Worm (Caenorhabditis elegans): ENCODE data around the gene grl-12.

grl-12 gene

DNA sequence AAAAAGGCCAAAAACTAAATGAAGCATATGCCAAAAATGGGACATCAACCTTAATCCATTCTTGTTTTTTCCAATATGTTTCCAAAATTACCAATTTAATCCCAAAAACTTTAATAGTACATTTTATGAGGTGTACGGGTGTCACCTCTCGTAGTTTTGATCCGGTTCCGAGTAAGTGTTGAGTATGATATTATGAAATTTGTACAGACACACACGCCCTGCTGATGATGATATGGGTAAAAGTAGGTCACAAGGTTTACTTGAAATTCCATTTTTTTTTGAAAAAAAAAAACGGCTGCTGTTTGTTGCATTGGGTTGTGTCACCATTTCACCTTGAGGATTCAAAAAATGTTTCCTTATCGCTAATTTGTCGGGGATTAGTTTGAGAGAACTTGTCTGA lies 21.1 kb upstream of the grl-12 start:
- peak; percentile 8 for TF ChIP-seq nhr-25 (tag; optimal IDR thresholded peaks at IDR 0.05)
- no peak for TF ChIP-seq nhr-10 (tag; optimal IDR thresholded peaks at IDR 0.05)
- TF ChIP-seq zag-1 (tag; optimal IDR thresholded peaks at IDR 0.05): no peak

DNA sequence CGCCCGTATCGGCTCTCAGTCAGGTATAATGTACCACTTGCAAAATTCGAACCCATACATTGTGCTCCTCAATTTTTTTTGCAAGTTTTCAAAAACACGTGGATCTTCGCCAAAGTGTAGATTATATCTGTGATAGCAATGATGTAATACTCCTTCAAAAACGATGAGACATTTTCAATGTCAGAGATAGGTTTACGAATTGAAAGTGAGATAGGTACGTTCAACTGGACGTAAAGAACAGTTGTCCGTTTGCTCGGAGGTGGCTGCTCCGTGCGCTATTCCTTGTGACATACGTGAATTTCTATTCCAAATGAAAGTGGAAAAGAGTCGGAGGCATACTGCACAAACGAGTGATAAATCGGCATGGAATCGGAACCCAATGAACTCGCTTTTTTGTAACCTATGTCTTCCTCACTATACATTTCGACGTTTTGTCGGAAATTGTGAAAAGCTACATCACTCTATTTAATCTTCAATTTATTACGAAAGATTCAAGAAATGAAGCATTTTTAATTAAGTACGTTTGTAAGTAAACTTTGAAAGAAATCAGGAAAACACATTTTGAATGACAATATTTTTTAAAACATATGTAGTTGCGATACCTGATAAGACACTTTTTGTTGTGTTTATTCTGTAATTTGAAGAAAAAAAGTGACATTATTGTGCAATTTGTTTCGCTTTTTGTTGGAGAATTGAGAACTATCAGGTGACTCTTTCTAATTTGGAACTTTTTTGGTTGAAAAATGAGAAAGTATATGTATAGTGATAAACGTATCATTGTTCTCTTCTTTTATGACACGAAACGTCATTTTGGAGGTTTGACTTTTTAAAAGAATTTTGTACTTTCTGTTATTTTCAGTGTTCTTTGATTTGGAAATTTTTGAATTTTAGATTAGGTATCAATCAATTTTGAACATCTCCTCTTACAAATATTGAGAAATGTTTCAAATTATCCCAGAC lies 17.9 kb upstream of the grl-12 start:
- peak; percentile 51 for TF ChIP-seq F13H6.1 (tag; optimal IDR thresholded peaks at IDR 0.05)
- no peak for TF ChIP-seq nhr-23 (tag; optimal IDR thresholded peaks at IDR 0.05)
- no peak for TF ChIP-seq nhr-237 (tag; optimal IDR thresholded peaks at IDR 0.05)
- TF ChIP-seq lsy-2 (tag; optimal IDR thresholded peaks at IDR 0.05): no peak
- no peak for TF ChIP-seq Y55F3AM.14 (GFP tag; optimal IDR thresholded peaks at IDR 0.05)
- peak; percentile 46 for TF ChIP-seq nhr-6 (tag; optimal IDR thresholded peaks at IDR 0.05)
- no peak for TF ChIP-seq C34F6.9 (tag; optimal IDR thresholded peaks at IDR 0.05)
- TF ChIP-seq blmp-1 (tag; optimal IDR thresholded peaks at IDR 0.05; ENCODE audit: insufficient read depth): peak; percentile 30
- TF ChIP-seq fos-1 (tag; optimal IDR thresholded peaks at IDR 0.05): peak; percentile 28
- TF ChIP-seq lin-39 (tag; optimal IDR thresholded peaks at IDR 0.05): no peak
- peak; percentile 81 for TF ChIP-seq nhr-129 (tag; optimal IDR thresholded peaks at IDR 0.05)
- TF ChIP-seq ztf-11 (tag; optimal IDR thresholded peaks at IDR 0.05): no peak
- TF ChIP-seq sma-9 (GFP tag; optimal IDR thresholded peaks at IDR 0.05): peak; percentile 74
- no peak for TF ChIP-seq sma-9 (tag; optimal IDR thresholded peaks at IDR 0.05)
- no peak for TF ChIP-seq ZK546.5 (tag; optimal IDR thresholded peaks at IDR 0.05)

DNA sequence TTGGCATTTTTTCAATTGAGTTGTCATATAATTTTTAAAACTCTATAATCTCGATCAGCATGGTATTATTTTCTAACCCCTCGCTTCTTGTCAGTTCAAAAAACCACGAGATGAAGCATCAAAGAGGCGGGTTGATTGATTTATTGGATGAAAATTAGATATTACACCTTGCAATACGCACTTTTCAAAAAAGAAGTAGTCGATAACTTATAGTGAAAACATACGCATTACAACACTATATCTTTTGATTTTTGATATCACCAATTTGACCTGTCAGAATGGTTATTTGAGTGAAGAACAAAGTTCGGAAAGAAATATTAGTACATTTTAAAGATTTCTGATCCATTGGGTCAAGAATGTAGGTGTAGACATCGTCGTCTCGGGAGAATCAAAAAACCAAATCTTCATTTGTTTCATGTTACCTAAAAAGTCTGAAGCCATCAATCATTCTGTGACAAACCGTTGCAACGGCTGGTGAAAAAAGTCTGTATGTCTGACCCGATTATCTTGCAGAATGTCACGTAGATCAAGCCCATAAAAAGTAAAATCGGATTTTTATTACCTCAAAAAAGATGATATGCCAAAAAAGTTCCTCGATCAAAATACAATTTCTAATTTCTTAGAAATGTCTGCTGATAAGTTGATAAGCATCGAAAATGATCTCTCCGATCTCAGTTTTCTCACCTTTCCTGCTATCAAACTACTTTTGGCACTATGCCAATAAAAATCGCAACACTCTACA lies 16.4 kb upstream of the grl-12 start:
- TF ChIP-seq nhr-6 (tag; optimal IDR thresholded peaks at IDR 0.05) (peak; percentile 5), nhr-25 (tag; optimal IDR thresholded peaks at IDR 0.05) (peak; percentile 39), ceh-82 (tag; optimal IDR thresholded peaks at IDR 0.05) (no peak), lin-13 (GFP tag; optimal IDR thresholded peaks at IDR 0.05) (no peak), R02D3.7 (tag; optimal IDR thresholded peaks at IDR 0.05) (no peak), sem-4 (tag; optimal IDR thresholded peaks at IDR 0.05) (no peak), blmp-1 (tag; optimal IDR thresholded peaks at IDR 0.05; ENCODE audit: insufficient read depth) (peak; percentile 70), sma-9 (GFP tag; optimal IDR thresholded peaks at IDR 0.05) (peak; percentile 61), sma-9 (tag; optimal IDR thresholded peaks at IDR 0.05) (no peak), mab-5 (tag; optimal IDR thresholded peaks at IDR 0.05) (peak; percentile 57), egl-27 (tag; optimal IDR thresholded peaks at IDR 0.05) (peak; percentile 10), nhr-21 (tag; optimal IDR thresholded peaks at IDR 0.05) (peak; percentile 61), F13H6.1 (tag; optimal IDR thresholded peaks at IDR 0.05) (no peak), C34F6.9 (tag; optimal IDR thresholded peaks at IDR 0.05) (no peak), fos-1 (tag; optimal IDR thresholded peaks at IDR 0.05) (peak; percentile 54), unc-62 (GFP tag; optimal IDR thresholded peaks at IDR 0.05) (peak; percentile 25), sma-3 (GFP tag; optimal IDR thresholded peaks at IDR 0.05) (peak; percentile 30)

DNA sequence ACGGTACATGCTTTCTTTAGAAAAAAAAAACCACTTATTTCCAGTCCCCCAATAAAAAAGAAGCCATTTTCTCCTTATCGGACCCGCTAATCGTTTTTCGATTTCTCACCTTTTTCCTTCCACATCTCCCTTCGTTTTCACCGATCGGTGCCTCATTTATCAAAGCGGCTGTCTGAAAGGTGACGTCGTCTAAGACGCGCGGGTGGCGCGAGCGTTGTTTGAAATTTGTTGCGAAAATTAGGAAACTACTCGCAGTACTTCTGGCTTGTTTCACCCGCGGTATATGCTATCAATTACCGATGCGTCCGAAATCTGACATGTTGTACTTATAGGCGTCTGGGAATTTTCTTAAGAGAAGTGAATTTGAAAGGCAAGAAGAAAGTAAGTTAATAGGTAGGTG lies 15.4 kb upstream of the grl-12 start:
- TF ChIP-seq sma-9 (GFP tag; optimal IDR thresholded peaks at IDR 0.05): peak; percentile 70
- TF ChIP-seq sma-9 (tag; optimal IDR thresholded peaks at IDR 0.05): no peak
- peak; percentile 78 for TF ChIP-seq ceh-16 (tag; optimal IDR thresholded peaks at IDR 0.05)
- peak; percentile 33 for TF ChIP-seq mab-5 (tag; optimal IDR thresholded peaks at IDR 0.05)
- no peak for TF ChIP-seq fos-1 (tag; optimal IDR thresholded peaks at IDR 0.05)
- TF ChIP-seq nhr-21 (tag; optimal IDR thresholded peaks at IDR 0.05): peak; percentile 42
- TF ChIP-seq mbf-1 (tag; optimal IDR thresholded peaks at IDR 0.05): no peak
- TF ChIP-seq egl-27 (tag; optimal IDR thresholded peaks at IDR 0.05): peak; percentile 45
- TF ChIP-seq blmp-1 (tag; optimal IDR thresholded peaks at IDR 0.05; ENCODE audit: insufficient read depth): peak; percentile 70
- no peak for TF ChIP-seq ama-1 (optimal IDR thresholded peaks at IDR 0.05)
- TF ChIP-seq C34F6.9 (tag; optimal IDR thresholded peaks at IDR 0.05): no peak
- no peak for TF ChIP-seq skn-1 (tag; optimal IDR thresholded peaks at IDR 0.05)
- TF ChIP-seq lin-11 (tag; optimal IDR thresholded peaks at IDR 0.05): no peak
- no peak for TF ChIP-seq nhr-12 (tag; optimal IDR thresholded peaks at IDR 0.05)
- peak; percentile 27 for TF ChIP-seq nhr-25 (tag; optimal IDR thresholded peaks at IDR 0.05)
- TF ChIP-seq R02D3.7 (tag; optimal IDR thresholded peaks at IDR 0.05): no peak

Measured in whole organism, L2 larva.